Fruit fly (Drosophila melanogaster) whole organism, embryonic: ENCODE data around the gene CG46313.

Experiments
- Adf1 ChIP-seq: fragments of 200-800 bp; sonication (Bioruptor generic); IDR thresholded peaks from 2 replicates; pipeline ENCODE4 v1.3.6; 2022; ENCODE audit warnings: missing biosample characterization, missing genetic modification characterization
- Asciz ChIP-seq: fragments of 200-800 bp; sonication (Bioruptor generic); optimal IDR thresholded peaks from 2 replicates; lab custom pipeline; 2017; ENCODE audit warnings: missing biosample characterization, mild to moderate bottlenecking, missing genetic modification characterization, missing genetic modification reagents
- CG10147 ChIP-seq: fragments of 200-800 bp; sonication (Bioruptor generic); optimal IDR thresholded peaks from 2 replicates; lab custom pipeline; 2019; ENCODE audit warnings: missing biosample characterization, mild to moderate bottlenecking, missing genetic modification characterization, moderate library complexity
- CG10565 ChIP-seq: fragments of 200-800 bp; sonication (Bioruptor generic); optimal IDR thresholded peaks from 3 replicates; lab custom pipeline; 2016; ENCODE audit warnings: missing biosample characterization, mild to moderate bottlenecking, missing genetic modification characterization
- CG12104 ChIP-seq: fragments of 200-800 bp; sonication (Bioruptor generic); optimal IDR thresholded peaks from 3 replicates; lab custom pipeline; 2016; ENCODE audit warnings: missing biosample characterization, missing genetic modification characterization
- CG12236 ChIP-seq: fragments of 200-800 bp; sonication (Bioruptor generic); optimal IDR thresholded peaks from 2 replicates; lab custom pipeline; 2016; ENCODE audit warnings: missing biosample characterization, missing genetic modification characterization
- CG1233 ChIP-seq: fragments of 200-800 bp; sonication (Bioruptor generic); optimal IDR thresholded peaks from 4 replicates; lab custom pipeline; 2018; ENCODE audit warnings: missing biosample characterization, mild to moderate bottlenecking, missing genetic modification characterization
- CG13123 ChIP-seq: fragments of 200-800 bp; sonication (Bioruptor generic); optimal IDR thresholded peaks from 2 replicates; lab custom pipeline; 2016; ENCODE audit warnings: missing biosample characterization, missing genetic modification characterization
- CG14014 ChIP-seq: fragments of 200-800 bp; sonication (Bioruptor generic); IDR thresholded peaks from 2 replicates; pipeline ENCODE4 v1.3.6; 2022; ENCODE audit warnings: missing biosample characterization, missing genetic modification characterization
- CG1529 ChIP-seq: fragments of 200-800 bp; sonication (Bioruptor generic); optimal IDR thresholded peaks from 3 replicates; lab custom pipeline; 2018; ENCODE audit warnings: missing biosample characterization, missing genetic modification characterization
- CG15514 ChIP-seq: fragments of 200-800 bp; sonication (Bioruptor generic); optimal IDR thresholded peaks from 3 replicates; lab custom pipeline; 2017; ENCODE audit warnings: missing biosample characterization, missing genetic modification characterization, mild to moderate bottlenecking, moderate library complexity, missing genetic modification reagents
- CG15696 ChIP-seq: fragments of 200-800 bp; sonication (Bioruptor generic); optimal IDR thresholded peaks from 2 replicates; lab custom pipeline; 2019; ENCODE audit warnings: missing biosample characterization, mild to moderate bottlenecking, missing genetic modification characterization, moderate library complexity
- CG17385 ChIP-seq: fragments of 200-800 bp; sonication (Bioruptor generic); optimal IDR thresholded peaks from 3 replicates; lab custom pipeline; 2018; ENCODE audit warnings: missing biosample characterization, mild to moderate bottlenecking, missing genetic modification characterization
- CG18262 ChIP-seq: fragments of 200-800 bp; optimal IDR thresholded peaks from 3 replicates; lab custom pipeline; 2019; ENCODE audit warnings: missing biosample characterization, mild to moderate bottlenecking, missing genetic modification characterization, moderate library complexity
- CG31224 ChIP-seq: fragments of 200-800 bp; sonication (Bioruptor generic); IDR thresholded peaks from 2 replicates; pipeline ENCODE4 v1.3.6; 2022; ENCODE audit warnings: missing biosample characterization, missing genetic modification characterization
- CG32772 ChIP-seq: fragments of 200-800 bp; sonication (Bioruptor generic); IDR thresholded peaks from 2 replicates; pipeline ENCODE4 v1.3.6; 2022; ENCODE audit warnings: missing biosample characterization, missing genetic modification characterization
- CG3407 ChIP-seq: fragments of 200-800 bp; sonication (Bioruptor generic); optimal IDR thresholded peaks from 2 replicates; lab custom pipeline; 2018; ENCODE audit warnings: missing biosample characterization, mild to moderate bottlenecking, missing genetic modification characterization
- CG3847 ChIP-seq: fragments of 200-800 bp; sonication (Bioruptor generic); IDR thresholded peaks from 2 replicates; pipeline ENCODE4 v1.3.6; 2022; ENCODE audit warnings: missing biosample characterization, missing genetic modification characterization
- CG4360 ChIP-seq: fragments of 200-800 bp; sonication (Bioruptor generic); IDR thresholded peaks from 2 replicates; pipeline ENCODE4 v1.3.6; 2022; ENCODE audit warnings: missing biosample characterization, missing genetic modification characterization
- CG6765 ChIP-seq: fragments of 200-800 bp; sonication (Bioruptor generic); optimal IDR thresholded peaks from 3 replicates; lab custom pipeline; 2017; ENCODE audit warnings: missing biosample characterization, mild to moderate bottlenecking, missing genetic modification characterization
- CG7556 ChIP-seq: fragments of 200-800 bp; sonication (Bioruptor generic); optimal IDR thresholded peaks from 2 replicates; lab custom pipeline; 2017; ENCODE audit warnings: missing biosample characterization, mild to moderate bottlenecking, missing genetic modification characterization
- CG7928 ChIP-seq: fragments of 200-800 bp; sonication (Bioruptor generic); optimal IDR thresholded peaks from 2 replicates; lab custom pipeline; 2017; ENCODE audit warnings: missing biosample characterization, mild to moderate bottlenecking, missing genetic modification characterization
- CG9437 ChIP-seq: fragments of 200-800 bp; sonication (Bioruptor generic); optimal IDR thresholded peaks from 2 replicates; lab custom pipeline; 2018; ENCODE audit warnings: missing biosample characterization, mild to moderate bottlenecking, missing genetic modification characterization
- D19A ChIP-seq: fragments of 200-800 bp; optimal IDR thresholded peaks from 3 replicates; lab custom pipeline; 2019; ENCODE audit warnings: missing biosample characterization, mild to moderate bottlenecking, missing genetic modification characterization, moderate library complexity
- Drgx ChIP-seq: fragments of 200-800 bp; sonication (Bioruptor generic); IDR thresholded peaks from 2 replicates; pipeline ENCODE4 v1.3.6; 2022; ENCODE audit warnings: missing biosample characterization, missing genetic modification characterization
- Ets65A ChIP-seq: fragments of 200-800 bp; sonication (Bioruptor generic); peaks from one replicate; lab custom pipeline; 2016; ENCODE audit warnings: missing biosample characterization, missing genetic modification characterization
- HLH54F ChIP-seq: fragments of 200-800 bp; sonication (Bioruptor generic); optimal IDR thresholded peaks from 3 replicates; lab custom pipeline; 2016; ENCODE audit warnings: missing biosample characterization, missing genetic modification characterization
- HmgZ ChIP-seq: fragments of 200-800 bp; sonication (Bioruptor generic); optimal IDR thresholded peaks from 2 replicates; lab custom pipeline; 2018; ENCODE audit warnings: missing biosample characterization, mild to moderate bottlenecking, missing genetic modification characterization
- Kr ChIP-seq: fragments of 200-800 bp; sonication (Bioruptor generic); optimal IDR thresholded peaks from 2 replicates; lab custom pipeline; 2017; ENCODE audit warnings: missing biosample characterization, mild to moderate bottlenecking, missing genetic modification characterization
- MTF-1 ChIP-seq: fragments of 200-800 bp; sonication (Bioruptor generic); optimal IDR thresholded peaks from 2 replicates; lab custom pipeline; 2018; ENCODE audit warnings: missing biosample characterization, mild to moderate bottlenecking, missing genetic modification characterization, borderline replicate concordance
- Opbp ChIP-seq: fragments of 200-800 bp; sonication (Bioruptor generic); IDR thresholded peaks from 3 replicates; pipeline ENCODE4 v1.3.6; 2022; ENCODE audit warnings: missing biosample characterization, missing genetic modification characterization; ENCODE audit not compliant: partially characterized antibody
- Rfx ChIP-seq: fragments of 200-800 bp; sonication (Bioruptor generic); IDR thresholded peaks from 2 replicates; pipeline ENCODE4 v1.3.6; 2022; ENCODE audit warnings: missing biosample characterization, missing genetic modification characterization
- Scr ChIP-seq: fragments of 200-800 bp; sonication (Bioruptor generic); IDR thresholded peaks from 2 replicates; pipeline ENCODE4 v1.3.6; 2022; ENCODE audit warnings: missing biosample characterization, missing genetic modification characterization; ENCODE audit not compliant: partially characterized antibody
- bsh ChIP-seq, 2 experiments: fragments of 200-800 bp; sonication (Bioruptor generic); optimal IDR thresholded peaks; 2 replicates each; lab custom pipeline; 2017 to 2018; ENCODE audit warnings: mild to moderate bottlenecking in 2 of 2, missing biosample characterization in 2 of 2, missing genetic modification characterization in 2 of 2, moderate library complexity in 1 of 2
- caup ChIP-seq: fragments of 200-800 bp; sonication (Bioruptor generic); optimal IDR thresholded peaks from 3 replicates; lab custom pipeline; 2017; ENCODE audit warnings: missing biosample characterization, mild to moderate bottlenecking, missing genetic modification characterization, moderate library complexity; ENCODE audit not compliant: severe bottlenecking
- crp ChIP-seq, 2 experiments: fragments of 200-800 bp; sonication (Bioruptor generic); optimal IDR thresholded peaks; 2 replicates in 1 of 2; 3 replicates in 1 of 2; lab custom pipeline; 2017; ENCODE audit warnings: missing biosample characterization in 2 of 2, missing genetic modification characterization in 2 of 2, mild to moderate bottlenecking in 1 of 2, moderate library complexity in 1 of 2
- dati ChIP-seq: fragments of 200-800 bp; sonication (Bioruptor generic); IDR thresholded peaks from 2 replicates; pipeline ENCODE4 v1.3.6; 2022; ENCODE audit warnings: missing biosample characterization, missing genetic modification characterization
- dysf ChIP-seq: fragments of 200-800 bp; sonication (Bioruptor generic); IDR thresholded peaks from 3 replicates; pipeline ENCODE4 v1.3.6; 2022; ENCODE audit warnings: missing biosample characterization, missing genetic modification characterization
- eve ChIP-seq, 2 experiments: fragments of >200 bp; optimal IDR thresholded peaks; 2 replicates each; lab custom pipeline; 2017; ENCODE audit warnings: missing biosample characterization in 2 of 2, missing genetic modification characterization in 2 of 2
- ewg ChIP-seq: fragments of 200-800 bp; sonication (Bioruptor generic); optimal IDR thresholded peaks from 3 replicates; lab custom pipeline; 2017; ENCODE audit warnings: mild to moderate bottlenecking, missing biosample characterization, missing genetic modification reagents, missing genetic modification characterization
- fru ChIP-seq: fragments of >200 bp; optimal IDR thresholded peaks from 2 replicates; lab custom pipeline; 2017
- gsb-n ChIP-seq: fragments of 200-800 bp; sonication (Bioruptor generic); optimal IDR thresholded peaks from 3 replicates; lab custom pipeline; 2018; ENCODE audit warnings: missing biosample characterization, mild to moderate bottlenecking, missing genetic modification characterization
- hbn ChIP-seq: fragments of 200-800 bp; sonication (Bioruptor generic); IDR thresholded peaks from 2 replicates; pipeline ENCODE4 v1.3.6; 2022; ENCODE audit warnings: missing biosample characterization, missing genetic modification characterization; ENCODE audit not compliant: partially characterized antibody
- klu ChIP-seq: fragments of 200-800 bp; sonication (Bioruptor generic); IDR thresholded peaks from 2 replicates; pipeline ENCODE4 v1.3.6; 2022; ENCODE audit warnings: missing biosample characterization, missing genetic modification characterization
- lab ChIP-seq: fragments of 200-800 bp; sonication (Bioruptor generic); optimal IDR thresholded peaks from 3 replicates; lab custom pipeline; 2017; ENCODE audit warnings: missing biosample characterization, missing genetic modification characterization, mild to moderate bottlenecking, moderate library complexity, missing genetic modification reagents
- org-1 ChIP-seq: fragments of 200-800 bp; sonication (Bioruptor generic); optimal IDR thresholded peaks from 2 replicates; lab custom pipeline; 2017; ENCODE audit warnings: missing biosample characterization, missing genetic modification characterization
- row ChIP-seq: fragments of 200-800 bp; sonication (Bioruptor generic); IDR thresholded peaks from 3 replicates; pipeline ENCODE4 v1.3.6; 2022; ENCODE audit warnings: missing biosample characterization, missing genetic modification characterization
- vfl ChIP-seq: fragments of 200-800 bp; sonication (Bioruptor generic); optimal IDR thresholded peaks from 2 replicates; lab custom pipeline; 2016; ENCODE audit warnings: missing biosample characterization, missing genetic modification characterization
- zfh1 ChIP-seq: fragments of 200-800 bp; sonication (Bioruptor generic); IDR thresholded peaks from 3 replicates; pipeline ENCODE4 v1.3.6; 2022; ENCODE audit warnings: missing biosample characterization, missing genetic modification characterization
- zfh2 ChIP-seq: fragments of 200-800 bp; sonication (Bioruptor generic); optimal IDR thresholded peaks from 2 replicates; lab custom pipeline; 2016; ENCODE audit warnings: missing biosample characterization, missing genetic modification characterization

CG46313 gene

dm6 chr3R:26963747-26964174 lies 14.6 kb upstream of the CG46313 start (continued):
- TF ChIP-seq HLH54F (GFP tag; lab: Kevin White, UChicago) (no peak), Ets65A (peak; percentile 96), MTF-1 (GFP tag; lab: Kevin White, UChicago) (peak; percentile 75), CG10147 (GFP tag; lab: Kevin White, UChicago) (peak; percentile 67), Adf1 (GFP tag; lab: Robert Waterston, UW) (no peak), CG12236 (no peak), CG15514 (peak; percentile 68), CG3847 (0 out of 2 replicates have a peak, but pooled peaks have one; percentile 30), bsh (GFP tag; optimal IDR thresholded peaks at IDR 0.05; lab: Kevin White, UChicago) (peak; percentile 46 to 48), CG6765 (peak; percentile 11), row (GFP tag; lab: Robert Waterston, UW) (peak; percentile 35; the same call in 2 of the 3 replicates), CG7556 (GFP tag; lab: Kevin White, UChicago) (peak; percentile 52), caup (GFP tag; lab: Kevin White, UChicago) (peak; percentile 78), HmgZ (peak; percentile 3), org-1 (GFP tag; lab: Kevin White, UChicago) (peak; percentile 50), lab (GFP tag; lab: Kevin White, UChicago) (peak; percentile 90), CG4360 (GFP tag; lab: Robert Waterston, UW) (no peak), fru (lab: Kevin White, UChicago) (no peak), gsb-n (tag; lab: Kevin White, UChicago) (no peak), CG12104 (GFP tag; lab: Kevin White, UChicago) (peak; percentile 79), CG31224 (GFP tag; lab: Robert Waterston, UW) (peak; percentile 26; the same call in 1 of the 2 replicates), vfl (GFP tag; lab: Kevin White, UChicago) (no peak), CG9437 (GFP tag; lab: Kevin White, UChicago) (no peak), CG18262 (tag; lab: Kevin White, UChicago) (peak; percentile 78), CG15696 (tag; lab: Kevin White, UChicago) (peak; percentile 86), CG10565 (GFP tag; lab: Kevin White, UChicago) (peak; percentile 40), Kr (GFP tag; lab: Kevin White, UChicago) (no peak), Opbp (GFP tag; lab: Robert Waterston, UW) (no peak), CG17385 (GFP tag; lab: Kevin White, UChicago) (peak; percentile 33), zfh2 (GFP tag; lab: Kevin White, UChicago) (no peak), CG1529 (peak; percentile 14), D19A (peak; percentile 67), ewg (GFP tag; lab: Kevin White, UChicago) (peak; percentile 10), CG1233 (peak; percentile 78), Asciz (GFP tag; lab: Kevin White, UChicago) (peak; percentile 78), Rfx (GFP tag; lab: Robert Waterston, UW) (peak; percentile 29; the same call in 1 of the 2 replicates), CG13123 (GFP tag; lab: Kevin White, UChicago) (no peak), klu (GFP tag; lab: Robert Waterston, UW) (peak; percentile 38; the same call in 1 of the 2 replicates), zfh1 (GFP tag; lab: Robert Waterston, UW) (peak; percentile 59; the same call in 1 of the 3 replicates), eve (GFP tag; optimal IDR thresholded peaks at IDR 0.05; lab: Kevin White, UChicago) (peak in 1 of 2 experiments; percentile 32), CG7928 (GFP tag; lab: Kevin White, UChicago) (no peak), CG3407 (GFP tag; lab: Kevin White, UChicago) (peak; percentile 16), dysf (GFP tag; lab: Robert Waterston, UW) (peak; percentile 74), dati (no peak; the same call in 1 of the 2 replicates), CG32772 (GFP tag; lab: Robert Waterston, UW) (0 out of 2 replicates have a peak, but pooled peaks have one; percentile 31), CG14014 (GFP tag; lab: Robert Waterston, UW) (peak; percentile 45; the same call in 1 of the 2 replicates), crp (GFP tag; optimal IDR thresholded peaks at IDR 0.05; lab: Kevin White, UChicago) (no peak), hbn (GFP tag; lab: Robert Waterston, UW) (0 out of 2 replicates have a peak, but pooled peaks have one; percentile 24), Drgx (GFP tag; lab: Robert Waterston, UW) (peak; percentile 71; the same call in 1 of the 2 replicates), Scr (GFP tag; lab: Robert Waterston, UW) (no peak)
